Worm (Caenorhabditis elegans) whole organism, mixed stage, embryonic: Measurements from ENCODE around the gene ttr-36.

Experiments used
- M03D4.4 ChIP-seq: sonication (generic microtip); optimal IDR thresholded peaks from 2 replicates; lab custom pipeline; 2017; ENCODE audit warnings: mild to moderate bottlenecking, missing genetic modification characterization, missing compliant biosample characterization
- bed-3 ChIP-seq: fragments of 200-800 bp; sonication (Bioruptor generic); optimal IDR thresholded peaks from 3 replicates; lab custom pipeline; 2018; ENCODE audit warnings: mild to moderate bottlenecking, missing genetic modification characterization, moderate library complexity, missing compliant biosample characterization
- blmp-1 ChIP-seq: fragments of 150-350 bp; optimal IDR thresholded peaks from 2 replicates; lab custom pipeline; 2014; ENCODE audit warnings: missing biosample characterization, missing genetic modification characterization
- ceh-43 ChIP-seq: fragments of 200-800 bp; sonication (Bioruptor generic); optimal IDR thresholded peaks from 2 replicates; lab custom pipeline; 2018; ENCODE audit warnings: mild to moderate bottlenecking, missing genetic modification characterization, moderate library complexity, missing compliant biosample characterization
- ceh-83 ChIP-seq: fragments of 200-800 bp; sonication (Bioruptor generic); optimal IDR thresholded peaks from 2 replicates; lab custom pipeline; 2018; ENCODE audit warnings: mild to moderate bottlenecking, missing genetic modification characterization, missing compliant biosample characterization
- ces-1 ChIP-seq: fragments of 150-350 bp; optimal IDR thresholded peaks from 2 replicates; lab custom pipeline; 2014; ENCODE audit warnings: missing biosample characterization, missing genetic modification reagents, missing genetic modification characterization
- cnd-1 ChIP-seq: fragments of 200-800 bp; sonication (Bioruptor generic); optimal IDR thresholded peaks from 2 replicates; lab custom pipeline; 2018; ENCODE audit warnings: mild to moderate bottlenecking, missing genetic modification characterization, missing compliant biosample characterization
- drap-1 ChIP-seq: fragments of 200-800 bp; sonication (Bioruptor generic); optimal IDR thresholded peaks from 3 replicates; lab custom pipeline; 2018; ENCODE audit warnings: mild to moderate bottlenecking, missing genetic modification characterization, missing compliant biosample characterization
- elt-1 ChIP-seq: sonication (generic microtip); optimal IDR thresholded peaks from 2 replicates; lab custom pipeline; 2017; ENCODE audit warnings: missing genetic modification characterization, mild to moderate bottlenecking, missing compliant biosample characterization, antibody characterized with exemption, moderate library complexity, borderline replicate concordance; ENCODE audit not compliant: insufficient read depth
- elt-3 ChIP-seq: fragments of 150-350 bp; optimal IDR thresholded peaks from 2 replicates; lab custom pipeline; 2014; ENCODE audit warnings: missing biosample characterization, missing genetic modification characterization
- flh-1 ChIP-seq: fragments of 200-800 bp; sonication (Bioruptor generic); optimal IDR thresholded peaks from 2 replicates; lab custom pipeline; 2018; ENCODE audit warnings: mild to moderate bottlenecking, missing genetic modification characterization, moderate library complexity, missing compliant biosample characterization
- ham-2 ChIP-seq: fragments of 200-800 bp; sonication (Bioruptor generic); optimal IDR thresholded peaks from 2 replicates; lab custom pipeline; 2018; ENCODE audit warnings: mild to moderate bottlenecking, missing genetic modification characterization, missing compliant biosample characterization
- hlh-1 ChIP-seq: fragments of 150-350 bp; optimal IDR thresholded peaks from 2 replicates; lab custom pipeline; 2014; ENCODE audit warnings: missing biosample characterization, missing genetic modification reagents, missing genetic modification characterization
- lin-13 ChIP-seq: fragments of 150-350 bp; optimal IDR thresholded peaks from 2 replicates; lab custom pipeline; 2014; ENCODE audit warnings: missing biosample characterization, missing genetic modification characterization
- lin-32 ChIP-seq: fragments of 200-800 bp; sonication (Bioruptor generic); optimal IDR thresholded peaks from 2 replicates; lab custom pipeline; 2018; ENCODE audit warnings: mild to moderate bottlenecking, missing genetic modification characterization, missing compliant biosample characterization
- lsy-2 ChIP-seq: fragments of 150-350 bp; optimal IDR thresholded peaks from 2 replicates; lab custom pipeline; 2014; ENCODE audit warnings: missing biosample characterization, missing genetic modification characterization
- mab-5 ChIP-seq: fragments of 150-350 bp; optimal IDR thresholded peaks from 2 replicates; lab custom pipeline; 2014; ENCODE audit warnings: missing biosample characterization, missing genetic modification characterization
- mep-1 ChIP-seq: fragments of 150-350 bp; optimal IDR thresholded peaks from 2 replicates; lab custom pipeline; 2017; ENCODE audit warnings: missing biosample characterization, missing genetic modification reagents, missing genetic modification characterization, inconsistent platforms
- mls-2 ChIP-seq: sonication (generic microtip); optimal IDR thresholded peaks from 2 replicates; lab custom pipeline; 2016; ENCODE audit warnings: mild to moderate bottlenecking, missing genetic modification characterization, moderate library complexity, missing compliant biosample characterization
- nhr-12 ChIP-seq: fragments of 150-350 bp; optimal IDR thresholded peaks from 2 replicates; lab custom pipeline; 2014; ENCODE audit warnings: missing biosample characterization, missing genetic modification characterization
- nhr-2 ChIP-seq: fragments of 150-350 bp; optimal IDR thresholded peaks from 2 replicates; lab custom pipeline; 2014; ENCODE audit warnings: missing biosample characterization, missing genetic modification characterization
- nhr-237 ChIP-seq: fragments of 150-350 bp; optimal IDR thresholded peaks from 2 replicates; lab custom pipeline; 2014; ENCODE audit warnings: missing biosample characterization, missing genetic modification characterization
- nhr-28 ChIP-seq: fragments of 150-350 bp; optimal IDR thresholded peaks from 2 replicates; lab custom pipeline; 2014; ENCODE audit warnings: missing biosample characterization, missing genetic modification characterization
- nhr-76 ChIP-seq: sonication (generic microtip); optimal IDR thresholded peaks from 2 replicates; lab custom pipeline; 2017; ENCODE audit warnings: missing biosample characterization, missing genetic modification characterization
- sem-2 ChIP-seq: fragments of 200-800 bp; sonication (Bioruptor generic); optimal IDR thresholded peaks from 2 replicates; lab custom pipeline; 2018; ENCODE audit warnings: mild to moderate bottlenecking, missing genetic modification characterization, missing compliant biosample characterization
- snpc-4 ChIP-seq: fragments of 150-350 bp; optimal IDR thresholded peaks from 2 replicates; lab custom pipeline; 2014; ENCODE audit warnings: missing biosample characterization, missing genetic modification characterization
- sptf-1 ChIP-seq: sonication (generic microtip); optimal IDR thresholded peaks from 2 replicates; lab custom pipeline; 2017; ENCODE audit warnings: mild to moderate bottlenecking, missing genetic modification characterization, moderate library complexity, missing compliant biosample characterization
- tbx-8 ChIP-seq: fragments of 200-800 bp; sonication (Bioruptor generic); optimal IDR thresholded peaks from 2 replicates; lab custom pipeline; 2018; ENCODE audit warnings: mild to moderate bottlenecking, missing genetic modification characterization, moderate library complexity, missing compliant biosample characterization
- unc-39 ChIP-seq: fragments of 150-350 bp; optimal IDR thresholded peaks from 2 replicates; lab custom pipeline; 2014; ENCODE audit warnings: missing biosample characterization, missing genetic modification characterization
- unc-62 ChIP-seq: fragments of 150-350 bp; optimal IDR thresholded peaks from 2 replicates; lab custom pipeline; 2014; ENCODE audit warnings: missing biosample characterization, missing genetic modification reagents, missing genetic modification characterization
- zip-8 ChIP-seq: fragments of 150-350 bp; optimal IDR thresholded peaks from 2 replicates; lab custom pipeline; 2014; ENCODE audit warnings: missing biosample characterization, missing genetic modification characterization
- ztf-11 ChIP-seq: fragments of 150-350 bp; optimal IDR thresholded peaks from 2 replicates; lab custom pipeline; 2014; ENCODE audit warnings: missing biosample characterization, missing genetic modification characterization

ttr-36 gene

DNA sequence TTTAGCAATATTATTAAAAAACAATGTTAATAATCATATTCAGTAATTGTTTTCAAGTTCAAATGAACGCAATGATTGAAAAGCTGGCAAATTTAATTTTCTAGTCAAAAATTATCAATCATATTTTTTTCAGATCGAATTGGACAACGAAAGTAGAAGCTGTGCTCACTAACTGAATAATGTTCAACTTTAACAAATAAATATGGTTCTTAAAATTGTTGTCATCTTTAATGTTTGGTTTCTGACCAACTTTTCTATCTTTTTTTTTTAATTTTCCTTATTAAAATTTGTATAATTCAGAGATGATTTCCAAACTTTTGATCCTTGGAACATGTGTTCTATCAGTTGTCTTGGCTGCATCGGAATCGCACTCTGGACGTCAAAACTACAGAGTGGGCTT is 1.3 kb downstream of the ttr-36 start, which contains the start of gene ttr-35:
TSS of gene ttr-35 (plus strand) at position 301 of the 400 bp plus-strand sequence.
- no peak for TF ChIP-seq nhr-76 (tag; lab: Kevin White, UChicago)
- no peak for TF ChIP-seq mab-5 (tag; lab: Kevin White, UChicago)
- TF ChIP-seq lin-32 = no peak
- TF ChIP-seq bed-3 (GFP tag; lab: Kevin White, UChicago) = no peak
- TF ChIP-seq unc-62 (GFP tag; lab: Kevin White, UChicago) = no peak
- no peak for TF ChIP-seq nhr-28
- TF ChIP-seq flh-1 = no peak
- no peak for TF ChIP-seq ces-1 (GFP tag; lab: Kevin White, UChicago)
- TF ChIP-seq cnd-1 (tag; lab: Kevin White, UChicago) = no peak
- TF ChIP-seq ham-2 (GFP tag; lab: Kevin White, UChicago) = no peak
- no peak for TF ChIP-seq tbx-8 (GFP tag; lab: Kevin White, UChicago)
- TF ChIP-seq unc-39 (tag; lab: Kevin White, UChicago) = no peak
- no peak for TF ChIP-seq mep-1 (tag; lab: Kevin White, UChicago)
- TF ChIP-seq mls-2 (tag; lab: Kevin White, UChicago) = no peak
- TF ChIP-seq nhr-12 (tag; lab: Kevin White, UChicago) = no peak

DNA sequence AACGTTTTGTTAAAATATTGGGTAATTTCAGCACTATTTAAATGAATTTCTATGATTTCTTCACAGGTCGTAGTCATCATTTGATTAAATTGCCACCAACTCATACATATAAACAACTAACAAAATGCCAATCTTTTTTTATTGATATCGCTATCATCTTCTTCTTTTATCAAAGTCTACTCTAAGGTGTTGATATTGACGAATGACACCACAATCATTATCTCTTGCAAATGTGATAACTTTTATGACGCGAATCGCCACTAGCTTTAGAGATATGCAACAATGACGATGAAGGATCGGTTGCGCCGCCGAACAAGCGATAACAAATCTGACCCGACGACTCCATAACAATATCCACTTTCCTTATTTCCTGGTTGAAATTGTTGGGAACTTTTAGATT is 3.7 kb downstream of the ttr-36 start:
- TF ChIP-seq elt-3 (tag; lab: Kevin White, UChicago) (peak; percentile 65), ham-2 (GFP tag; lab: Kevin White, UChicago) (no peak)

ce11 chrX:6515267-6515666 is 4.5 kb downstream of the ttr-36 start:
- TF ChIP-seq snpc-4 (tag; lab: Kevin White, UChicago) (no peak), ceh-83 (GFP tag; lab: Kevin White, UChicago) (no peak), nhr-12 (tag; lab: Kevin White, UChicago) (no peak), hlh-1 (no peak), unc-62 (GFP tag; lab: Kevin White, UChicago) (no peak), elt-1 (tag; lab: Kevin White, UChicago) (no peak), nhr-237 (tag; lab: Kevin White, UChicago) (no peak), nhr-2 (tag; lab: Kevin White, UChicago) (no peak), lin-13 (tag; lab: Kevin White, UChicago) (no peak), sptf-1 (tag; lab: Kevin White, UChicago) (no peak), mab-5 (tag; lab: Kevin White, UChicago) (no peak), ceh-43 (no peak), M03D4.4 (tag; lab: Kevin White, UChicago) (no peak), lin-32 (no peak), ham-2 (GFP tag; lab: Kevin White, UChicago) (peak; percentile 61), blmp-1 (tag; lab: Kevin White, UChicago) (peak; percentile 90)

ce11 chrX:6517025-6517770 is 6.5 kb downstream of the ttr-36 start:
- TF ChIP-seq zip-8 (no peak), ces-1 (GFP tag; lab: Kevin White, UChicago) (no peak), snpc-4 (tag; lab: Kevin White, UChicago) (no peak), hlh-1 (no peak), drap-1 (GFP tag; lab: Kevin White, UChicago) (no peak), blmp-1 (tag; lab: Kevin White, UChicago) (no peak), M03D4.4 (tag; lab: Kevin White, UChicago) (no peak), ztf-11 (tag; lab: Kevin White, UChicago) (no peak), nhr-237 (tag; lab: Kevin White, UChicago) (no peak), mls-2 (tag; lab: Kevin White, UChicago) (no peak), ceh-43 (no peak), lsy-2 (tag; lab: Kevin White, UChicago) (no peak), sem-2 (no peak)
